Fruit fly (Drosophila melanogaster): ENCODE results near the gene eIF1A.
A peak's percentile ranks its signal among the peaks of the same experiment; 100 is the strongest.

eIF1A gene

DNA sequence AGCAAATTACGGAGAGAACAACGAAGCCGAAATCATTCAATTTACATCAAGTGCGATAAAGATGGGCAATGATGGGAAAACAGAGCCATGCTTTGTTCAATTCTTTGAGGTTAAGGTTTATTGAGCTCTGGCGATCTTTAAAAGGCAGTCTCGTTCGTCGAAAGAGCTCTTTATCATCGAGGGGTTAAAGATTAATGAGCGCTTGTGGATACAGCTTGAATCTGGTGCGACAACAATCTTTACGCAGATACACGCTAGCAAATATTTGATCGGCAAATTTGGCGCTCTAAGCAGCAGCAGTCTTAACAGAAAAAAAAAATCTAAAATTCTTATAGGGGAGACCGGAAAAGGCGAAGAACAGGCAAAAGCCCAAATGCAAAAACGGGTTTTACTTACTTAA lies 21.6 kb downstream of the eIF1A start (continued):
- TF ChIP-seq D (optimal IDR thresholded peaks at IDR 0.05) (no peak), D (GFP tag; optimal IDR thresholded peaks at IDR 0.05) (no peak), CG3065 (GFP tag; optimal IDR thresholded peaks at IDR 0.05) (no peak), CG2889 (GFP tag; IDR thresholded peaks at IDR 0.05) (no peak), CG6854 (GFP tag; optimal IDR thresholded peaks at IDR 0.05) (no peak), eyg (GFP tag; optimal IDR thresholded peaks at IDR 0.05) (no peak), CG17912 (GFP tag; optimal IDR thresholded peaks at IDR 0.05) (no peak), CG7963 (GFP tag; IDR thresholded peaks at IDR 0.05; ENCODE audit: partially characterized antibody) (no peak), amos (GFP tag; IDR thresholded peaks at IDR 0.05; ENCODE audit: partially characterized antibody) (no peak), CG11696 (GFP tag; IDR thresholded peaks at IDR 0.05) (no peak), grau (tag; optimal IDR thresholded peaks at IDR 0.05) (no peak), BtbVII (GFP tag; optimal IDR thresholded peaks at IDR 0.05) (peak; percentile 57), schlank (tag; optimal IDR thresholded peaks at IDR 0.05) (peak; percentile 68), dysf (GFP tag; IDR thresholded peaks at IDR 0.05) (no peak), jumu (GFP tag; optimal IDR thresholded peaks at IDR 0.05) (no peak), tin (GFP tag; optimal IDR thresholded peaks at IDR 0.05) (no peak), lbe (GFP tag; optimal IDR thresholded peaks at IDR 0.05) (no peak), nerfin-2 (GFP tag; IDR thresholded peaks at IDR 0.05; ENCODE audit: partially characterized antibody) (no peak), nom (GFP tag; optimal IDR thresholded peaks at IDR 0.05) (no peak), CG7271 (tag; optimal IDR thresholded peaks at IDR 0.05) (no peak), chif (GFP tag; optimal IDR thresholded peaks at IDR 0.05) (no peak), Ets97D (GFP tag; optimal IDR thresholded peaks at IDR 0.05) (no peak), Camta (GFP tag; optimal IDR thresholded peaks at IDR 0.05) (no peak), ara (GFP tag; IDR thresholded peaks at IDR 0.05) (no peak), yki (optimal IDR thresholded peaks at IDR 0.05) (no peak), ab (GFP tag; optimal IDR thresholded peaks at IDR 0.05) (no peak), gem (tag; optimal IDR thresholded peaks at IDR 0.05) (no peak), Usf (GFP tag; optimal IDR thresholded peaks at IDR 0.05) (no peak), knrl (GFP tag; IDR thresholded peaks at IDR 0.05; ENCODE audit: partially characterized antibody) (no peak), CrebB (tag; optimal IDR thresholded peaks at IDR 0.05) (peak; percentile 17), Gug (GFP tag; IDR thresholded peaks at IDR 0.05) (no peak), CG32767 (GFP tag; IDR thresholded peaks at IDR 0.05) (no peak), Neu2 (GFP tag; optimal IDR thresholded peaks at IDR 0.05; ENCODE audit: borderline replicate concordance) (no peak), Ada2b (GFP tag; IDR thresholded peaks at IDR 0.05) (no peak), zf30C (GFP tag; optimal IDR thresholded peaks at IDR 0.05) (no peak), Spps (tag; optimal IDR thresholded peaks at IDR 0.05) (no peak), CG4404 (GFP tag; IDR thresholded peaks at IDR 0.05) (no peak), ac (GFP tag; optimal IDR thresholded peaks at IDR 0.05) (no peak), CG10959 (GFP tag; IDR thresholded peaks at IDR 0.05) (no peak), mld (GFP tag; IDR thresholded peaks at IDR 0.05; ENCODE audit: partially characterized antibody) (no peak), HLH3B (GFP tag; IDR thresholded peaks at IDR 0.05) (no peak), shn (GFP tag; optimal IDR thresholded peaks at IDR 0.05) (no peak), grn (GFP tag; optimal IDR thresholded peaks at IDR 0.05) (no peak), dmrt11E (tag; optimal IDR thresholded peaks at IDR 0.05) (no peak), cwo (GFP tag; optimal IDR thresholded peaks at IDR 0.05) (peak; percentile 10), CG1792 (GFP tag; optimal IDR thresholded peaks at IDR 0.05) (no peak), inv (GFP tag; IDR thresholded peaks at IDR 0.05; ENCODE audit: partially characterized antibody) (no peak), CG31388 (GFP tag; optimal IDR thresholded peaks at IDR 0.05) (no peak), Awh (GFP tag; IDR thresholded peaks at IDR 0.05) (no peak), CG10979 (tag; optimal IDR thresholded peaks at IDR 0.05) (no peak), D19A (tag; optimal IDR thresholded peaks at IDR 0.05) (no peak), NFAT (GFP tag; IDR thresholded peaks at IDR 0.05) (no peak), corto (GFP tag; optimal IDR thresholded peaks at IDR 0.05) (no peak)
